Fruit fly (Drosophila melanogaster) S2 (cell line): ENCODE data around the gene Axs.

Experiments used
- CG8478 ChIP-seq: fragments of >200 bp; optimal IDR thresholded peaks from 2 replicates; lab custom pipeline; 2018
- CTCF ChIP-seq, 2 experiments: fragments of >200 bp; optimal IDR thresholded peaks; 2 replicates each; lab custom pipeline; 2018

dm6 chrX:16650078-16651063, 33.3 kb downstream of the Axs start:
- TF ChIP-seq CG8478 (no peak), CTCF (optimal IDR thresholded peaks at IDR 0.05; lab: Kevin White, UChicago) (no peak)
